Fruit fly (Drosophila melanogaster) whole organism: ENCODE results near the gene ttk.

Source experiments
- CG8478 ChIP-seq: fragments of >200 bp; optimal IDR thresholded peaks from 2 replicates; lab custom pipeline; 2018; ENCODE audit warnings: inconsistent platforms
- Dll ChIP-seq: fragments of >200 bp; optimal IDR thresholded peaks from 2 replicates; lab custom pipeline; 2017
- EcR ChIP-seq, 2 experiments: fragments of >200 bp; optimal IDR thresholded peaks; 2 replicates each; lab custom pipeline; 2017; ENCODE audit warnings: missing biosample characterization in 2 of 2, missing genetic modification characterization in 2 of 2, missing genetic modification reagents in 2 of 2
- pan ChIP-seq: fragments of >200 bp; optimal IDR thresholded peaks from 2 replicates; lab custom pipeline; 2017
- psq ChIP-seq: fragments of >200 bp; optimal IDR thresholded peaks from 2 replicates; lab custom pipeline; 2017
- usp ChIP-seq: fragments of >200 bp; optimal IDR thresholded peaks from 2 replicates; lab custom pipeline; 2017; ENCODE audit warnings: missing biosample characterization, missing genetic modification characterization, mixed read lengths

DNA sequence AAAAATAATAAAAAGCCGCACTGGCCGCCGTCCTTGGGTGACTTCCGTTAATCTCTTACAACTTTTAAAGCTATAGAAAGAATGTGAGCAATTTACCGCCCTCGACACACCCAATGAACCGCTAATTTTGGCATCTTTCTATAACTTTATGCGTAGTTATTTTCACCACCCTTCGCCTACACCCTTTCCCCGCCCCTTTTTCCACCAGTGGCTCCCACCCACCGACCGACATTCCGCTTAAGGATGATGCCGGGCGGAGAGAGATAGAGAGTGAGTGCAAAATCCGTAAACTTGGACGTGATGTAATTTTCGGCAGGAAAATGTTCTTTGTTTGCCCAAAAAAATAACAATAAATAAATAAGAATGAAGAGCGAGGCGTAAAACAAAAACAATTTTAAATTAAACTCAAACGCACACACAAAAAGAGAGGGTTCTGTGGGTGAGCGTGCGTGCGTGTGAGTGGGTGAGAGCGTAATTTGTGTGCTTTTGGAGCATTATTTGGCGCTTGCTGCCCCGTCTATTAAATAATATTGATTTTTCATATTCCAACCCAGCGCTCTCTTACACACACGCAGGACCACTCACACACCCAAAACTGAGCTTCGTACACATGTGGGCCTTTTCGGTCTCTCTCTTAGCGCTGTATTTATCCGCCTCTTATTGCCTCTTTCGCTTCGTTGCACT, 64.0 kb downstream of the ttk start:
- TF ChIP-seq EcR (GFP tag; optimal IDR thresholded peaks at IDR 0.05; lab: Kevin White, UChicago) (no peak), psq (lab: Kevin White, UChicago) (no peak), usp (GFP tag; lab: Kevin White, UChicago) (no peak), Dll (lab: Kevin White, UChicago) (peak; percentile 77), CG8478 (no peak), pan (lab: Kevin White, UChicago) (no peak)
